Fruit fly (Drosophila melanogaster): ENCODE data around the gene Pglym78.

Gene Pglym78

DNA sequence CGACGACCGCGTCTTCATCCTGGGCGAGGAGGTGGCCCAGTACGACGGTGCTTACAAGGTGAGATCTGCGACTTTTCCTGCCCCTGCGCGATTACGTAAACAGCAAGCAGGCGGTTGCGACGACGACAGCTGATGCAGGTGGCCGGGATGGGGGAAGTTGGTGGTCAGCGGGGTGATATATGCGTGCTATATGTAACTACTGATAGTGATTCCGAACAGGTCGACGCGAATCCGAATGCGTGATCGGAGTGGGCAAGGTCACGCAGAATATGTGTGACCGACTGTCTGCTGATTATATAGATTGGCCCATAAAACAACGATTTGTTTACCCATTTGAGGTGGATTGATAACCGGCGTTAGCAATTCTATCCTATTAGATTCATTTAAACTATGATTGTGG, 34.7 kb upstream of the Pglym78 start (continued):
- TF ChIP-seq CG8478 (optimal IDR thresholded peaks at IDR 0.05) (peak; percentile 57), CG10267 (tag; optimal IDR thresholded peaks at IDR 0.05) (no peak), Gug (GFP tag; IDR thresholded peaks at IDR 0.05) (no peak), lov (optimal IDR thresholded peaks at IDR 0.05) (no peak), lov (GFP tag; IDR thresholded peaks at IDR 0.05) (no peak), exex (tag; optimal IDR thresholded peaks at IDR 0.05) (peak; percentile 62)

DNA sequence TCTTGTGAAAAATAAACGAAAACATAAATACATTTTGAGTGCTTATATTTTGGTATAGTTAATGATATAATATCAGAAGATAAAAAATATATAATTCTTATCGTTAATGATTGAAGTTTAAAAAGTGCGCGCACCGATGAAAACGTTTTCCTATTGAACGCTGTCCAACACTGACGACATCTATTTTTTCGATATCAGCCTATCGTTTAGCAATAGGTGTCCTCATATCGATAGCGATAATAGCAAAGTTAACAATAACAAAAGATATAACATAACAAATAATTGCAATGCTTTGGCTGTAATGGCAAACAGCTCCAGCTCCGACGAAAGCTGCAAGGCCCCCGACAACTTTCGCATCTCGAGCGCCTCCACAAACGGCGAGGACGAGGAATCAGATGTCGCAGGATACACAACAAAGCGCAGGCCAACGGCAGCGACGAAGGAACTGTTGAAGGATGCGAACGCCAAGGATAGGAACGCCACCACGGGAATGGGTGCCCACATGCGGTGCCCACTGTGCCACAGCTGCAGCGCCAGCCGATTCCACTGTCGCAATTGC, 31.8 kb upstream of the Pglym78 start, which contains the start of gene Atg14:
Atg14 (plus strand) TSS at position 225 of the 559 bp plus-strand sequence.
- TF ChIP-seq CG10654 (GFP tag; optimal IDR thresholded peaks at IDR 0.05) (no peak), Hsf (GFP tag; optimal IDR thresholded peaks at IDR 0.05) (no peak), CG17359 (tag; optimal IDR thresholded peaks at IDR 0.05) (no peak), CG17186 (GFP tag; optimal IDR thresholded peaks at IDR 0.05) (peak; percentile 27), kah (GFP tag; optimal IDR thresholded peaks at IDR 0.05) (no peak), CG18011 (GFP tag; optimal IDR thresholded peaks at IDR 0.05) (no peak), trh (GFP tag; optimal IDR thresholded peaks at IDR 0.05) (no peak), Max (GFP tag; optimal IDR thresholded peaks at IDR 0.05) (no peak), Oaz (GFP tag; IDR thresholded peaks at IDR 0.05) (no peak), gfzf (GFP tag; optimal IDR thresholded peaks at IDR 0.05) (no peak), Mrtf (GFP tag; IDR thresholded peaks at IDR 0.05) (no peak), fd102C (GFP tag; optimal IDR thresholded peaks at IDR 0.05) (no peak), CG7928 (GFP tag; optimal IDR thresholded peaks at IDR 0.05) (no peak), Neu2 (GFP tag; optimal IDR thresholded peaks at IDR 0.05; ENCODE audit: borderline replicate concordance) (no peak), CG33557 (GFP tag; optimal IDR thresholded peaks at IDR 0.05) (no peak), CG18476 (GFP tag; optimal IDR thresholded peaks at IDR 0.05) (no peak), CG11723 (GFP tag; optimal IDR thresholded peaks at IDR 0.05) (no peak), stc (GFP tag; IDR thresholded peaks at IDR 0.05) (no peak), TFAM (GFP tag; optimal IDR thresholded peaks at IDR 0.05) (no peak), pzg (GFP tag; optimal IDR thresholded peaks at IDR 0.05) (peak; percentile 81), vvl (GFP tag; IDR thresholded peaks at IDR 0.05) (peak; percentile 43; the same call in 1 of the 2 replicates), ssp (GFP tag; IDR thresholded peaks at IDR 0.05) (no peak), tx (GFP tag; optimal IDR thresholded peaks at IDR 0.05) (no peak), bbx (GFP tag; IDR thresholded peaks at IDR 0.05; ENCODE audit: partially characterized antibody) (peak; percentile 98), MBD-R2 (GFP tag; IDR thresholded peaks at IDR 0.05) (peak; percentile 58), CG11085 (GFP tag; IDR thresholded peaks at IDR 0.05) (no peak), Spps (tag; optimal IDR thresholded peaks at IDR 0.05) (no peak), bigmax (GFP tag; optimal IDR thresholded peaks at IDR 0.05) (no peak), CG10209 (GFP tag; optimal IDR thresholded peaks at IDR 0.05) (no peak), CG31388 (GFP tag; optimal IDR thresholded peaks at IDR 0.05) (no peak), cas (GFP tag; IDR thresholded peaks at IDR 0.05) (no peak), insv (GFP tag; optimal IDR thresholded peaks at IDR 0.05) (no peak), CG11695 (GFP tag; IDR thresholded peaks at IDR 0.05) (no peak), CG2116 (GFP tag; optimal IDR thresholded peaks at IDR 0.05) (peak; percentile 81), CG34376 (GFP tag; optimal IDR thresholded peaks at IDR 0.05) (peak; percentile 54), Hey (tag; optimal IDR thresholded peaks at IDR 0.05) (no peak), CG1529 (GFP tag; optimal IDR thresholded peaks at IDR 0.05) (no peak), wdn (GFP tag; IDR thresholded peaks at IDR 0.05) (no peak), abd-A (tag; optimal IDR thresholded peaks at IDR 0.05) (no peak), slbo (GFP tag; IDR thresholded peaks at IDR 0.05) (no peak; the same call in 1 of the 2 replicates), CG4328 (GFP tag; optimal IDR thresholded peaks at IDR 0.05) (no peak), bsh (GFP tag; optimal IDR thresholded peaks at IDR 0.05) (no peak), CG15696 (tag; optimal IDR thresholded peaks at IDR 0.05) (no peak), bab2 (GFP tag; optimal IDR thresholded peaks at IDR 0.05) (no peak)

Measured in whole organism, embryonic.